Fruit fly (Drosophila melanogaster) whole organism: ENCODE results near the gene CG12535.

Experiments
- CG8478 ChIP-seq: fragments of >200 bp; optimal IDR thresholded peaks from 2 replicates; lab custom pipeline; 2018; ENCODE audit warnings: inconsistent platforms
- EcR ChIP-seq, 2 experiments: fragments of >200 bp; optimal IDR thresholded peaks; 2 replicates each; lab custom pipeline; 2017; ENCODE audit warnings: missing biosample characterization in 2 of 2, missing genetic modification characterization in 2 of 2, missing genetic modification reagents in 2 of 2
- psq ChIP-seq: fragments of >200 bp; optimal IDR thresholded peaks from 2 replicates; lab custom pipeline; 2017

dm6 chrX:3349598-3350237 lies 99.0 kb downstream of the CG12535 start:
- TF ChIP-seq EcR (GFP tag; optimal IDR thresholded peaks at IDR 0.05; lab: Kevin White, UChicago) (no peak), CG8478 (lab: Kevin White, UChicago) (no peak), psq (lab: Kevin White, UChicago) (no peak)
